Fruit fly (Drosophila melanogaster) whole organism, embryonic: ENCODE data around the gene Nep6.

Experiments
- Abd-B ChIP-seq: fragments of 200-800 bp; sonication (Bioruptor generic); optimal IDR thresholded peaks from 2 replicates; lab custom pipeline; 2018; ENCODE audit warnings: missing biosample characterization, mild to moderate bottlenecking, missing genetic modification characterization, moderate library complexity
- B-H1 ChIP-seq: fragments of 200-800 bp; sonication (Bioruptor generic); IDR thresholded peaks from 3 replicates; pipeline ENCODE4 v1.3.6; 2022; ENCODE audit warnings: missing biosample characterization, missing genetic modification characterization
- B-H2 ChIP-seq: fragments of 200-800 bp; sonication (Bioruptor generic); optimal IDR thresholded peaks from 2 replicates; lab custom pipeline; 2018; ENCODE audit warnings: missing biosample characterization, mild to moderate bottlenecking, missing genetic modification characterization
- Bgb ChIP-seq: fragments of 200-800 bp; sonication (Bioruptor generic); IDR thresholded peaks from 2 replicates; pipeline ENCODE4 v1.3.6; 2022; ENCODE audit warnings: missing biosample characterization, missing genetic modification characterization; ENCODE audit not compliant: partially characterized antibody
- CG11456 ChIP-seq: fragments of 200-800 bp; sonication (Bioruptor generic); IDR thresholded peaks from 3 replicates; pipeline ENCODE4 v1.3.6; 2022; ENCODE audit warnings: missing biosample characterization, missing genetic modification characterization
- CG12659 ChIP-seq: fragments of 200-800 bp; sonication (Bioruptor generic); optimal IDR thresholded peaks from 3 replicates; lab custom pipeline; 2017; ENCODE audit warnings: mild to moderate bottlenecking, missing biosample characterization, missing genetic modification reagents, missing genetic modification characterization
- CG12744 ChIP-seq: fragments of 200-800 bp; sonication (Bioruptor generic); optimal IDR thresholded peaks from 2 replicates; lab custom pipeline; 2016; ENCODE audit warnings: missing biosample characterization, missing genetic modification characterization
- CG13624 ChIP-seq: fragments of 200-800 bp; sonication (Bioruptor generic); optimal IDR thresholded peaks from 2 replicates; lab custom pipeline; 2016; ENCODE audit warnings: missing biosample characterization, missing genetic modification characterization
- CG15073 ChIP-seq: fragments of 200-800 bp; sonication (Bioruptor generic); optimal IDR thresholded peaks from 2 replicates; lab custom pipeline; 2016; ENCODE audit warnings: missing biosample characterization, missing genetic modification characterization
- CG1529 ChIP-seq: fragments of 200-800 bp; sonication (Bioruptor generic); optimal IDR thresholded peaks from 3 replicates; lab custom pipeline; 2018; ENCODE audit warnings: missing biosample characterization, missing genetic modification characterization
- CG15479 ChIP-seq: fragments of 200-800 bp; sonication (Bioruptor generic); optimal IDR thresholded peaks from 3 replicates; lab custom pipeline; 2019; ENCODE audit warnings: missing biosample characterization, mild to moderate bottlenecking, missing genetic modification characterization, moderate library complexity
- CG1832 ChIP-seq: fragments of 200-800 bp; sonication (Bioruptor generic); optimal IDR thresholded peaks from 2 replicates; lab custom pipeline; 2017; ENCODE audit warnings: missing biosample characterization, mild to moderate bottlenecking, missing genetic modification characterization, inconsistent platforms
- CG2202 ChIP-seq: fragments of 200-800 bp; sonication (Bioruptor generic); optimal IDR thresholded peaks from 2 replicates; lab custom pipeline; 2018; ENCODE audit warnings: missing biosample characterization, mild to moderate bottlenecking, missing genetic modification characterization
- CG2678 ChIP-seq: fragments of 200-800 bp; sonication (Bioruptor generic); optimal IDR thresholded peaks from 3 replicates; lab custom pipeline; 2019; ENCODE audit warnings: missing biosample characterization, mild to moderate bottlenecking, missing genetic modification characterization, moderate library complexity
- CG3407 ChIP-seq: fragments of 200-800 bp; sonication (Bioruptor generic); optimal IDR thresholded peaks from 2 replicates; lab custom pipeline; 2018; ENCODE audit warnings: missing biosample characterization, mild to moderate bottlenecking, missing genetic modification characterization
- CG8359 ChIP-seq: fragments of 200-800 bp; sonication (Bioruptor generic); optimal IDR thresholded peaks from 2 replicates; lab custom pipeline; 2017; ENCODE audit warnings: missing biosample characterization, mild to moderate bottlenecking, missing genetic modification characterization, borderline replicate concordance
- CG8944 ChIP-seq: fragments of 200-800 bp; sonication (Bioruptor generic); optimal IDR thresholded peaks from 3 replicates; lab custom pipeline; 2016; ENCODE audit warnings: missing biosample characterization, missing genetic modification characterization
- CG9609 ChIP-seq: fragments of 200-800 bp; sonication (Bioruptor generic); optimal IDR thresholded peaks from 3 replicates; lab custom pipeline; 2016; ENCODE audit warnings: missing biosample characterization, missing genetic modification characterization
- CTCF ChIP-seq: fragments of 200-800 bp; sonication (Bioruptor generic); optimal IDR thresholded peaks from 2 replicates; lab custom pipeline; 2017; ENCODE audit warnings: missing biosample characterization, mild to moderate bottlenecking, missing genetic modification characterization, moderate library complexity
- Chrac-16 ChIP-seq: fragments of 200-800 bp; sonication (Bioruptor generic); optimal IDR thresholded peaks from 3 replicates; lab custom pipeline; 2016; ENCODE audit warnings: missing biosample characterization, missing genetic modification characterization
- CkIIα-i1 ChIP-seq: fragments of 200-800 bp; sonication (Bioruptor generic); IDR thresholded peaks from 2 replicates; pipeline ENCODE4 v1.3.6; 2022; ENCODE audit warnings: missing biosample characterization, missing genetic modification characterization
- Ets97D ChIP-seq: fragments of 200-800 bp; sonication (Bioruptor generic); optimal IDR thresholded peaks from 3 replicates; lab custom pipeline; 2016; ENCODE audit warnings: missing biosample characterization, missing genetic modification characterization
- Fer1 ChIP-seq: fragments of 200-800 bp; sonication (Bioruptor generic); optimal IDR thresholded peaks from 2 replicates; lab custom pipeline; 2017; ENCODE audit warnings: missing biosample characterization, mild to moderate bottlenecking, missing genetic modification characterization
- HLH3B ChIP-seq: fragments of 200-800 bp; sonication (Bioruptor generic); IDR thresholded peaks from 2 replicates; pipeline ENCODE4 v1.3.6; 2022; ENCODE audit warnings: missing biosample characterization, missing genetic modification characterization
- HLH54F ChIP-seq: fragments of 200-800 bp; sonication (Bioruptor generic); optimal IDR thresholded peaks from 3 replicates; lab custom pipeline; 2016; ENCODE audit warnings: missing biosample characterization, missing genetic modification characterization
- Hr78 ChIP-seq, 2 experiments: fragments of 200-800 bp in 1 of 2; fragments of >200 bp in 1 of 2; sonication (Bioruptor generic) in 1 of 2; optimal IDR thresholded peaks; 2 replicates each; lab custom pipeline; 2017 to 2019; ENCODE audit warnings: missing biosample characterization in 2 of 2, missing genetic modification characterization in 2 of 2, mild to moderate bottlenecking in 1 of 2, moderate library complexity in 1 of 2
- Mad ChIP-seq: fragments of 200-800 bp; sonication (Bioruptor generic); optimal IDR thresholded peaks from 2 replicates; lab custom pipeline; 2016; ENCODE audit warnings: missing biosample characterization, missing genetic modification characterization
- Med ChIP-seq: fragments of 200-800 bp; sonication (Bioruptor generic); peaks from one replicate; lab custom pipeline; 2016; ENCODE audit warnings: missing biosample characterization, missing genetic modification characterization, mild to moderate bottlenecking, inconsistent platforms, moderate library complexity
- Myb ChIP-seq: fragments of 200-800 bp; sonication (Bioruptor generic); optimal IDR thresholded peaks from 2 replicates; lab custom pipeline; 2016; ENCODE audit warnings: missing biosample characterization, missing genetic modification characterization
- Opbp ChIP-seq: fragments of 200-800 bp; sonication (Bioruptor generic); IDR thresholded peaks from 3 replicates; pipeline ENCODE4 v1.3.6; 2022; ENCODE audit warnings: missing biosample characterization, missing genetic modification characterization; ENCODE audit not compliant: partially characterized antibody
- Scr ChIP-seq: fragments of 200-800 bp; sonication (Bioruptor generic); IDR thresholded peaks from 2 replicates; pipeline ENCODE4 v1.3.6; 2022; ENCODE audit warnings: missing biosample characterization, missing genetic modification characterization; ENCODE audit not compliant: partially characterized antibody
- Xbp1 ChIP-seq: fragments of 200-800 bp; sonication (Bioruptor generic); optimal IDR thresholded peaks from 3 replicates; lab custom pipeline; 2016; ENCODE audit warnings: missing biosample characterization, mild to moderate bottlenecking, missing genetic modification characterization
- bowl ChIP-seq: fragments of 200-800 bp; sonication (Bioruptor generic); IDR thresholded peaks from 2 replicates; pipeline ENCODE4 v1.3.6; 2022; ENCODE audit warnings: missing biosample characterization, missing genetic modification characterization
- cwo ChIP-seq: fragments of 200-800 bp; sonication (Bioruptor generic); optimal IDR thresholded peaks from 3 replicates; lab custom pipeline; 2017; ENCODE audit warnings: missing biosample characterization, missing genetic modification characterization, mild to moderate bottlenecking, moderate library complexity, missing genetic modification reagents
- dmrt11E ChIP-seq: fragments of 200-800 bp; sonication (Bioruptor generic); optimal IDR thresholded peaks from 3 replicates; lab custom pipeline; 2018; ENCODE audit warnings: missing biosample characterization, mild to moderate bottlenecking, missing genetic modification characterization, moderate library complexity
- fd102C ChIP-seq: fragments of 200-800 bp; sonication (Bioruptor generic); optimal IDR thresholded peaks from 2 replicates; lab custom pipeline; 2018; ENCODE audit warnings: missing biosample characterization, mild to moderate bottlenecking, missing genetic modification characterization, moderate library complexity
- fd64A ChIP-seq: fragments of 200-800 bp; sonication (Bioruptor generic); optimal IDR thresholded peaks from 3 replicates; lab custom pipeline; 2018; ENCODE audit warnings: missing biosample characterization, mild to moderate bottlenecking, missing genetic modification characterization
- mam ChIP-seq: fragments of 200-800 bp; sonication (Bioruptor generic); optimal IDR thresholded peaks from 3 replicates; lab custom pipeline; 2016; ENCODE audit warnings: missing biosample characterization, missing genetic modification characterization
- mirr ChIP-seq: fragments of 200-800 bp; sonication (Bioruptor generic); optimal IDR thresholded peaks from 3 replicates; lab custom pipeline; 2018; ENCODE audit warnings: missing biosample characterization, mild to moderate bottlenecking, missing genetic modification characterization
- mld ChIP-seq: fragments of 200-800 bp; sonication (Bioruptor generic); IDR thresholded peaks from 3 replicates; pipeline ENCODE4 v1.3.6; 2022; ENCODE audit warnings: missing biosample characterization, missing genetic modification characterization; ENCODE audit not compliant: partially characterized antibody
- nom ChIP-seq: fragments of 200-800 bp; sonication (Bioruptor generic); optimal IDR thresholded peaks from 2 replicates; lab custom pipeline; 2017; ENCODE audit warnings: missing biosample characterization, missing genetic modification characterization, mild to moderate bottlenecking, moderate library complexity, missing genetic modification reagents
- peb ChIP-seq: fragments of 200-800 bp; sonication (Bioruptor generic); IDR thresholded peaks from 2 replicates; pipeline ENCODE4 v1.3.6; 2022; ENCODE audit warnings: missing biosample characterization, missing genetic modification characterization
- phol ChIP-seq: fragments of 200-800 bp; sonication (Bioruptor generic); optimal IDR thresholded peaks from 3 replicates; lab custom pipeline; 2018; ENCODE audit warnings: missing biosample characterization, mild to moderate bottlenecking, missing genetic modification characterization, moderate library complexity
- repo ChIP-seq: fragments of 200-800 bp; sonication (Bioruptor generic); optimal IDR thresholded peaks from 2 replicates; lab custom pipeline; 2016; ENCODE audit warnings: missing biosample characterization, missing genetic modification characterization
- row ChIP-seq: fragments of 200-800 bp; sonication (Bioruptor generic); IDR thresholded peaks from 3 replicates; pipeline ENCODE4 v1.3.6; 2022; ENCODE audit warnings: missing biosample characterization, missing genetic modification characterization
- sqz ChIP-seq: fragments of 200-800 bp; sonication (Bioruptor generic); optimal IDR thresholded peaks from 3 replicates; lab custom pipeline; 2018; ENCODE audit warnings: missing biosample characterization, mild to moderate bottlenecking, missing genetic modification characterization
- tup ChIP-seq: fragments of 200-800 bp; sonication (Bioruptor generic); optimal IDR thresholded peaks from 2 replicates; lab custom pipeline; 2016; ENCODE audit warnings: missing biosample characterization, mild to moderate bottlenecking, missing genetic modification characterization, moderate library complexity

Gene Nep6

dm6 chrX:12756374-12756721, 45.1 kb upstream of the Nep6 start (continued):
- TF ChIP-seq CG12744 (GFP tag; lab: Kevin White, UChicago) (no peak), mirr (GFP tag; lab: Kevin White, UChicago) (peak; percentile 92), B-H2 (GFP tag; lab: Kevin White, UChicago) (peak; percentile 58), CG11456 (GFP tag; lab: Robert Waterston, UW) (no peak), Fer1 (GFP tag; lab: Kevin White, UChicago) (no peak)

dm6 chrX:12757075-12757474, 44.4 kb upstream of the Nep6 start:
- TF ChIP-seq Ets97D (GFP tag; lab: Kevin White, UChicago) (no peak), repo (GFP tag; lab: Kevin White, UChicago) (no peak), Med (no peak), dmrt11E (tag; lab: Kevin White, UChicago) (no peak), Abd-B (GFP tag; lab: Kevin White, UChicago) (no peak), CG8359 (GFP tag; lab: Kevin White, UChicago) (no peak), Xbp1 (GFP tag; lab: Kevin White, UChicago) (no peak), Opbp (no peak), sqz (peak; percentile 29), Myb (GFP tag; lab: Kevin White, UChicago) (peak; percentile 24), CkIIα-i1 (GFP tag; lab: Robert Waterston, UW) (no peak), fd64A (GFP tag; lab: Kevin White, UChicago) (no peak), nom (GFP tag; lab: Kevin White, UChicago) (peak; percentile 44), mld (GFP tag; lab: Robert Waterston, UW) (no peak), CTCF (GFP tag; lab: Kevin White, UChicago) (peak; percentile 20)

dm6 chrX:12759162-12759561, 42.3 kb upstream of the Nep6 start:
- TF ChIP-seq Chrac-16 (no peak), Hr78 (GFP tag; optimal IDR thresholded peaks at IDR 0.05; lab: Kevin White, UChicago) (peak in 1 of 2 experiments; percentile 30), Med (peak; percentile 39), CG2202 (tag; lab: Kevin White, UChicago) (no peak), tup (no peak), fd102C (GFP tag; lab: Kevin White, UChicago) (no peak), CG1529 (no peak), CG15479 (peak; percentile 32)
- TF ChIP-seq, all 482 proteins: peak for 3

dm6 chrX:12760466-12761133, 40.9 kb upstream of the Nep6 start, which contains the start of gene Paics:
Paics (minus strand) TSS chrX:12760617.
- TF ChIP-seq CG1832 (GFP tag; lab: Kevin White, UChicago) (peak; percentile 31), B-H1 (GFP tag; lab: Robert Waterston, UW) (no peak), Bgb (GFP tag; lab: Robert Waterston, UW) (peak; percentile 50; the same call in 1 of the 2 replicates), peb (GFP tag; lab: Robert Waterston, UW) (no peak), Mad (GFP tag; lab: Kevin White, UChicago) (no peak), CG12659 (no peak), row (GFP tag; lab: Robert Waterston, UW) (peak; percentile 62), CG15073 (GFP tag; lab: Kevin White, UChicago) (no peak), bowl (no peak), CG9609 (GFP tag; lab: Kevin White, UChicago) (no peak), Scr (GFP tag; lab: Robert Waterston, UW) (0 out of 2 replicates have a peak, but pooled peaks have one; percentile 23), CG3407 (GFP tag; lab: Kevin White, UChicago) (no peak), CG2678 (tag; lab: Kevin White, UChicago) (peak; percentile 1), phol (no peak), CG8944 (no peak), HLH54F (GFP tag; lab: Kevin White, UChicago) (no peak), CG13624 (GFP tag; lab: Kevin White, UChicago) (peak; percentile 9), HLH3B (GFP tag; lab: Robert Waterston, UW) (no peak), cwo (GFP tag; lab: Kevin White, UChicago) (peak; percentile 74), mam (GFP tag; lab: Kevin White, UChicago) (no peak)
